Worm (Caenorhabditis elegans) whole organism, dauer: ENCODE measurements around the gene aak-1.

Experiments
- unc-62 ChIP-seq: sonication (generic microtip); optimal IDR thresholded peaks from 2 replicates; lab custom pipeline; 2017; ENCODE audit warnings: missing biosample characterization, missing genetic modification reagents, missing genetic modification characterization

aak-1 gene

DNA sequence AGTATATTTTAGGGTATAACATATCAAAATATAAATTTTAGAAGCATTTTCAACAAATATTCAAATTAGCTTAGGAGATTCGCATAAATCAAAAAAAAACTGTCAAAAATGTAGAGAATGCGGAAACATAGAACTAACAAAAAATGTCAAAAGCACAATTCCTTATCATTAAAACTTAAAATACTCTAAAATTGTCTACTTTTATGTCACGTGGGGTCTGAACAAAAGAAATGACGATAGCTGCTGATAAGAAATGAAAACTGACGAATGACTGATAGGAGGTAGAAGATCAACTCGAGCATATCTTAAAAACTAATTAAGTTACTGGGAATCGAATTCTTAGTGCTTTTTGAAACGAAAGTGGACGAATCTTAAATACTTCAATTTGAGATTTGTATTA lies 27.2 kb downstream of the aak-1 start:
- no peak for TF ChIP-seq unc-62 (GFP tag; lab: Kevin White, UChicago)

- no peak for TF ChIP-seq unc-62 (GFP tag; lab: Kevin White, UChicago)
Observed at ce11 chrIII:8733237-8733636, 27.7 kb downstream of the aak-1 start.

ce11 chrIII:8731973-8732372 lies 28.9 kb downstream of the aak-1 start:
- TF ChIP-seq unc-62 (GFP tag; lab: Kevin White, UChicago), result no peak

DNA sequence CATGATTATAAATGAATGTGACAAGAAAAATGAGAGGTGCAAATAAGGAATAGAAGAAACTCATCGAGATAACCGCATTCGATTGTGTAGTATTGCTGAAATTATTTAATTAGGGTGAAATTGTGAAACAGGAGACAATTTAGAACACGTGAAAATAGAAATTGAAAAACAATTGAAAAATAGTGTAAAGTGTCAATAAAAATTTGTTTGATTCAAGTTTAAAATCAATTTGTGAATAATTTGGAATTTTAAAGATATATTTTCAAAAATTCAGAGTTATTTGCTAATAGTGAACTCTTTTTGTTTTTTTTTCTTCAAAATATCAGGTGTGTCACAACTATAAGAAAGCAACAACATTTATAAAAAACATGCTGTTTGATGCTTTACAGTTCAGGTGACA lies 29.6 kb downstream of the aak-1 start, which contains the start of gene ZK370.4:
TSS of gene ZK370.4 (minus strand) at position 101 of the 400 bp plus-strand sequence.
- TF ChIP-seq unc-62 (GFP tag; lab: Kevin White, UChicago), result no peak

ce11 chrIII:8726019-8726894 lies 34.6 kb downstream of the aak-1 start:
- TF ChIP-seq unc-62 (GFP tag; lab: Kevin White, UChicago), result no peak

DNA sequence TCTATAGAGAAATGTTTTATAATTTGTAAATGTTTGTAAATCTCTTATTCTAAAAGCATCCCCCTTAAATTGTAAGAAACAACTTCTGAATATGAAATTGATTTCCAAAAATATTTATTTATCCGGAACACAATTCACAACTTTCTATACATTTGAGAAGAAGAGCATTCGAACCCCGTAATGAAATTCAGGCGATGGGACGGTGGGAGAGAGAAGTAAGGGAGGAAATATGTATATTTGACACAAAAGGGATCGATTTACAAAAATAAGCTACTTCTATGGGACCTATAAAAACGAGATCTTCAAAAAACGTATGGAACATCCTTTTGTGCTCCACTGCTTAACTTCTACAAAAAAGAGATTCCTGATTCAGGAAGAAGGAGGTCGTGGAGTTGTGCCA lies 35.7 kb downstream of the aak-1 start:
- no peak for TF ChIP-seq unc-62 (GFP tag; lab: Kevin White, UChicago)

DNA sequence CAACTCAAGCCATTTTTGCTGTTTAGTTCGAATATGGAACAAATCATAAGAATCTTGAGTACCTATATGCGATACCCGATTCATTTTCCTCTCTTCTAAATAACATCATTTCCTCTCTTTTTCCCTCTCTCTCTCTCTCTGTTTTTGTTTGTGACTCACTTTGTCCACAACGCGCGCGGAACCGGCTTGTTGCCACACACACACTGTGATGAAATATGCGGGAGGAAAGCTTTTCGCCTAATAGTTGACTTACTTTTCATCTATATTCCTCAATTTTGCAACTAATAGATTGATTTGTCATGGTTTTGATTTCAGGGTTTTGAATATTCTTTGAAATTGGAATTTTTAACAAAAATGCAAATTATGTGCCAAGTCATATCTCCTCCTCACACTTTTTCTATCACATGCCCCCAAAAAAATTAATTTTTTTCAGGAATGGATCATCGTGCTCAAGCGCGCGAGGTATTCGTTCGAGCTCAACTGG lies 41.1 kb downstream of the aak-1 start, which contains the start of gene hipr-1:
TSS of gene hipr-1 (plus strand) at position 434 of the 484 bp plus-strand sequence.
- no peak for TF ChIP-seq unc-62 (GFP tag; lab: Kevin White, UChicago)

ce11 chrIII:8719105-8719504 lies 41.8 kb downstream of the aak-1 start:
- TF ChIP-seq unc-62 (GFP tag; lab: Kevin White, UChicago), result no peak

ce11 chrIII:8718592-8718991 lies 42.3 kb downstream of the aak-1 start:
- TF ChIP-seq unc-62 (GFP tag; lab: Kevin White, UChicago), result no peak

ce11 chrIII:8717231-8717694 lies 43.6 kb downstream of the aak-1 start, which contains the start of gene mrpl-11:
Gene mrpl-11 (plus strand): TSS chrIII:8717644.
- TF ChIP-seq unc-62 (GFP tag; lab: Kevin White, UChicago), result no peak

DNA sequence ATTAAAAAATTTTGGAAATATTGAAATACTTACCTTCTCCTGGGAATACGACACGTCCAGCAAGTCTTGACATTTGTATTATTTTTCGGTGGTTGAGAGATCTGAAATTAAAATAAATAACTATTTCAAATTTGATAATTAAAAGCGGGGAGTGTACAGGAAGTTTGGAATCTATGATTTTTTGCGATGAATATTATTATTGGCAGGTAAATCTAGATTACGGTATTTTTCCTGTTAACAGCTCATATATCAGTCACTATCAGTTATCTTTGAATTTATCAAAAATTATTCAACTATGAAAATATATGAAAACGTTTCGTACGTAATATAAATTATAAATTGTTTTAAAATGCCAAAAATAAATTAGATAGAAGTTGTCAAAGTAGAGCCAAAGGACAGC lies 44.8 kb downstream of the aak-1 start, which contains the start of gene B0303.14:
TSS of gene B0303.14 (minus strand) at position 101 of the 400 bp plus-strand sequence.
- no peak for TF ChIP-seq unc-62 (GFP tag; lab: Kevin White, UChicago)

ce11 chrIII:8712968-8713367 lies 47.9 kb downstream of the aak-1 start:
- TF ChIP-seq unc-62 (GFP tag; lab: Kevin White, UChicago), result no peak

DNA sequence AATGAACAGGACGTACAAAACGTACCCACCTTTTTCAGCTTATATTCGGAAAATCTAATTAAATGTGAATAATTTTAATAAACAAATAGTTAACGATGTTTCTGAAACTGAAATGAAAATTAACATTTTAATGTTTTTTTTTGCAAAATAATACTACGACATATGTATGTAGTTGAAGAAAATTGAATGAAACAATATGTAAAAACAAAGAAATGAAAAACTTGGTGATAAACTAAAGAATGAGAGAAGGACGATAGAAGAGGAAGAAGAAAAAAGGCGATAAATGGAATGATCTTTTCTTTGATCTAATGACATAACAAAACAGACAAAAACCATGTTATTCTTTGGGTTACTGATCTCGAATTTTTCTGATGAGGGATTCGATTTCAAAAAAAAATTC lies 50.6 kb downstream of the aak-1 start, which contains the start of gene B0303.11:
TSS of gene B0303.11 (minus strand) at position 101 of the 400 bp plus-strand sequence.
- no peak for TF ChIP-seq unc-62 (GFP tag; lab: Kevin White, UChicago)

DNA sequence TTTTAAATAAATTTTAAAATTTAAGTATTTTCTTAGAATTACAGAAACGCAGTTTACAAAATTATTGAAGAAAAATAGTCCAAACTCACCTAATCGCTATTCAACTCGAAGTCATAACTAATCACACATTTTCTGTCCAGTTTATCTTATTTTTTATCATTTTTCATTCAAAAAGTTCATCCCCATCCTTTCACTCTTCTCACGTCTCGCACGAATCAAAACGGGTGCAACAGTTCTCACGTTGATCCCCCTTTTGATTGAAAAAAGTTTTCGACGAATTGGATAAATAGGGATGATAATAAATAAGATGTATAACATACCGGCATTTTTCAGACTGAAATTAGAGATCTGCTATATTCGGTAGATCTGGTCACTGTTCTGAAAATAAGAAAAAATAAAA lies 51.2 kb downstream of the aak-1 start:
- no peak for TF ChIP-seq unc-62 (GFP tag; lab: Kevin White, UChicago)
